Worm (Caenorhabditis elegans) whole organism, L1 larva: ENCODE data around the gene F27E5.8.

Experiments used
- C04F5.9 ChIP-seq: sonication (generic microtip); optimal IDR thresholded peaks from 2 replicates; lab custom pipeline; 2016; ENCODE audit warnings: missing genetic modification characterization, missing compliant biosample characterization
- C34B4.2 ChIP-seq: sonication (generic microtip); optimal IDR thresholded peaks from 2 replicates; lab custom pipeline; 2017; ENCODE audit warnings: mild to moderate bottlenecking, missing genetic modification characterization, missing compliant biosample characterization
- F16B12.6 ChIP-seq: fragments of 150-350 bp; optimal IDR thresholded peaks from 2 replicates; lab custom pipeline; 2014; ENCODE audit warnings: missing biosample characterization, missing genetic modification characterization
- aha-1 ChIP-seq: fragments of 150-350 bp; optimal IDR thresholded peaks from 2 replicates; lab custom pipeline; 2014; ENCODE audit warnings: missing biosample characterization, missing genetic modification characterization
- aly-2 ChIP-seq: fragments of 150-350 bp; optimal IDR thresholded peaks from 2 replicates; lab custom pipeline; 2014; ENCODE audit warnings: missing biosample characterization, missing genetic modification characterization
- blmp-1 ChIP-seq: fragments of 150-350 bp; optimal IDR thresholded peaks from 2 replicates; lab custom pipeline; 2014; ENCODE audit warnings: missing biosample characterization, missing genetic modification characterization
- ceh-8 ChIP-seq: fragments of 200-800 bp; sonication (Bioruptor generic); optimal IDR thresholded peaks from 2 replicates; lab custom pipeline; 2018; ENCODE audit warnings: mild to moderate bottlenecking, missing genetic modification characterization, moderate library complexity, missing compliant biosample characterization
- ces-1 ChIP-seq: fragments of 150-350 bp; optimal IDR thresholded peaks from 2 replicates; lab custom pipeline; 2014; ENCODE audit warnings: missing biosample characterization, missing genetic modification reagents, missing genetic modification characterization
- dsc-1 ChIP-seq: sonication (generic microtip); optimal IDR thresholded peaks from 2 replicates; lab custom pipeline; 2016; ENCODE audit warnings: mild to moderate bottlenecking, missing genetic modification characterization, missing compliant biosample characterization
- efl-1 ChIP-seq, 4 experiments: fragments of 150-350 bp; optimal IDR thresholded peaks in 3 of 4; peaks in 1 of 4; 1 replicate in 1 of 4; 2 replicates in 3 of 4; lab custom pipeline; 2014; ENCODE audit warnings: missing biosample characterization in 2 of 4, missing genetic modification characterization in 2 of 4, missing genetic modification reagents in 2 of 4
- efl-3 ChIP-seq: fragments of 200-800 bp; sonication (Bioruptor generic); optimal IDR thresholded peaks from 2 replicates; lab custom pipeline; 2018; ENCODE audit warnings: mild to moderate bottlenecking, missing genetic modification characterization, missing compliant biosample characterization
- egl-13 ChIP-seq: sonication (generic microtip); optimal IDR thresholded peaks from 2 replicates; lab custom pipeline; 2016; ENCODE audit warnings: missing genotype, missing genetic modification reagents, missing genetic modification characterization, missing compliant biosample characterization
- egl-27 ChIP-seq, 2 experiments: fragments of 150-350 bp in 1 of 2; sonication (generic microtip); optimal IDR thresholded peaks; 3 replicates each; lab custom pipeline; 2017 to 2018; ENCODE audit warnings: missing biosample characterization in 2 of 2, missing genetic modification characterization in 2 of 2, missing genetic modification reagents in 2 of 2
- elt-2 ChIP-seq: sonication (generic microtip); optimal IDR thresholded peaks from 2 replicates; lab custom pipeline; 2016; ENCODE audit warnings: missing genetic modification characterization, mild to moderate bottlenecking, inconsistent platforms, missing compliant biosample characterization, missing genetic modification reagents
- elt-3 ChIP-seq, 6 experiments: fragments of 150-350 bp in 1 of 6; sonication (generic microtip); optimal IDR thresholded peaks; 2 replicates each; lab custom pipeline; 2017 to 2018; ENCODE audit warnings: missing biosample characterization in 6 of 6, missing genetic modification characterization in 6 of 6, inconsistent platforms in 1 of 6
- ets-5 ChIP-seq: fragments of 200-800 bp; sonication (Bioruptor generic); IDR thresholded peaks from 2 replicates; pipeline ENCODE4 v1.3.6; 2022; ENCODE audit warnings: missing genetic modification characterization, missing compliant biosample characterization
- hlh-4 ChIP-seq: sonication (generic microtip); optimal IDR thresholded peaks from 2 replicates; lab custom pipeline; 2016; ENCODE audit warnings: mild to moderate bottlenecking, missing genetic modification characterization, missing compliant biosample characterization
- hpl-2 ChIP-seq: fragments of 150-350 bp; optimal IDR thresholded peaks from 2 replicates; lab custom pipeline; 2014; ENCODE audit warnings: missing biosample characterization, missing genetic modification reagents, missing genetic modification characterization
- isw-1 ChIP-seq: fragments of 200-800 bp; sonication (Bioruptor generic); IDR thresholded peaks from 2 replicates; pipeline ENCODE4 v1.3.6; 2022; ENCODE audit warnings: missing genetic modification characterization, missing compliant biosample characterization
- lin-13 ChIP-seq: fragments of 150-350 bp; optimal IDR thresholded peaks from 2 replicates; lab custom pipeline; 2014; ENCODE audit warnings: missing biosample characterization, missing genetic modification reagents, missing genetic modification characterization
- lin-14 ChIP-seq: fragments of 200-800 bp; sonication (Bioruptor generic); optimal IDR thresholded peaks from 2 replicates; lab custom pipeline; 2018; ENCODE audit warnings: mild to moderate bottlenecking, missing genetic modification characterization, moderate library complexity, missing compliant biosample characterization
- lin-35 ChIP-seq, 2 experiments: fragments of 150-350 bp; optimal IDR thresholded peaks; 2 replicates each; lab custom pipeline; 2014; ENCODE audit warnings: missing biosample characterization in 2 of 2, missing genetic modification characterization in 2 of 2, missing genetic modification reagents in 2 of 2
- lir-3 ChIP-seq: sonication (generic microtip); optimal IDR thresholded peaks from 2 replicates; lab custom pipeline; 2016; ENCODE audit warnings: mild to moderate bottlenecking, missing genetic modification characterization, moderate library complexity, missing compliant biosample characterization; ENCODE audit not compliant: poor library complexity
- lsy-2 ChIP-seq, 2 experiments: fragments of 150-350 bp; optimal IDR thresholded peaks; 2 replicates each; lab custom pipeline; 2014; ENCODE audit warnings: missing biosample characterization in 2 of 2, missing genetic modification characterization in 2 of 2
- mdl-1 ChIP-seq, 2 experiments: fragments of 150-350 bp; optimal IDR thresholded peaks; 2 replicates each; lab custom pipeline; 2014 to 2017; ENCODE audit warnings: missing biosample characterization in 2 of 2, missing genetic modification characterization in 2 of 2, inconsistent platforms in 1 of 2
- mep-1 ChIP-seq: fragments of 150-350 bp; optimal IDR thresholded peaks from 2 replicates; lab custom pipeline; 2014; ENCODE audit warnings: missing biosample characterization, missing genetic modification characterization
- nhr-11 ChIP-seq: fragments of 150-350 bp; optimal IDR thresholded peaks from 2 replicates; lab custom pipeline; 2014; ENCODE audit warnings: missing biosample characterization, missing genetic modification characterization
- nhr-20 ChIP-seq: sonication (generic microtip); optimal IDR thresholded peaks from 2 replicates; lab custom pipeline; 2016; ENCODE audit warnings: mild to moderate bottlenecking, missing genetic modification characterization, missing compliant biosample characterization
- nhr-84 ChIP-seq: sonication (generic microtip); optimal IDR thresholded peaks from 2 replicates; lab custom pipeline; 2017; ENCODE audit warnings: missing biosample characterization, missing genetic modification characterization
- nhr-85 ChIP-seq: sonication (generic microtip); peaks from one replicate; lab custom pipeline; 2016; ENCODE audit warnings: missing genetic modification characterization, inconsistent platforms, missing compliant biosample characterization
- pqm-1 ChIP-seq: sonication (generic microtip); optimal IDR thresholded peaks from 3 replicates; lab custom pipeline; 2017; ENCODE audit warnings: missing biosample characterization, missing genetic modification characterization
- rnt-1 ChIP-seq: sonication (generic microtip); optimal IDR thresholded peaks from 2 replicates; lab custom pipeline; 2016; ENCODE audit warnings: mild to moderate bottlenecking, missing genetic modification characterization, moderate library complexity, missing compliant biosample characterization
- snpc-4 ChIP-seq: fragments of 150-350 bp; optimal IDR thresholded peaks from 2 replicates; lab custom pipeline; 2014; ENCODE audit warnings: missing biosample characterization, missing genetic modification characterization
- swsn-7 ChIP-seq: sonication (generic microtip); optimal IDR thresholded peaks from 2 replicates; lab custom pipeline; 2016; ENCODE audit warnings: missing genetic modification characterization, missing compliant biosample characterization
- tbx-2 ChIP-seq: sonication (generic microtip); optimal IDR thresholded peaks from 2 replicates; lab custom pipeline; 2016; ENCODE audit warnings: missing genetic modification characterization, missing compliant biosample characterization
- tlp-1 ChIP-seq: fragments of 150-350 bp; optimal IDR thresholded peaks from 2 replicates; lab custom pipeline; 2014; ENCODE audit warnings: missing biosample characterization, missing genetic modification characterization
- unc-30 ChIP-seq: sonication (generic microtip); optimal IDR thresholded peaks from 2 replicates; lab custom pipeline; 2017; ENCODE audit warnings: missing biosample characterization, missing genetic modification characterization
- unc-86 ChIP-seq: sonication (generic microtip); optimal IDR thresholded peaks from 2 replicates; lab custom pipeline; 2016; ENCODE audit warnings: missing genetic modification characterization, missing compliant biosample characterization
- ztf-11 ChIP-seq, 2 experiments: sonication (generic microtip); optimal IDR thresholded peaks; 2 replicates each; lab custom pipeline; 2016 to 2017; ENCODE audit warnings: missing genetic modification characterization in 2 of 2, missing biosample characterization in 1 of 2, missing compliant biosample characterization in 1 of 2

Gene F27E5.8

ce11 chrII:10099072-10099471 is 28.2 kb downstream of the F27E5.8 start:
- TF ChIP-seq ets-5 (no peak), C34B4.2 (tag; lab: Kevin White, UChicago) (no peak), nhr-85 (tag; lab: Kevin White, UChicago) (no peak), isw-1 (GFP tag; lab: Robert Waterston, UW) (no peak), aly-2 (tag; lab: Kevin White, UChicago) (no peak), ceh-8 (GFP tag; lab: Kevin White, UChicago) (no peak), egl-27 (tag; optimal IDR thresholded peaks at IDR 0.05; lab: Kevin White, UChicago) (no peak), mep-1 (tag; lab: Kevin White, UChicago) (no peak), ztf-11 (tag; optimal IDR thresholded peaks at IDR 0.05; lab: Kevin White, UChicago) (no peak), lin-35 (GFP tag; optimal IDR thresholded peaks at IDR 0.05; lab: Kevin White, UChicago) (no peak), mdl-1 (tag; optimal IDR thresholded peaks at IDR 0.05; lab: Kevin White, UChicago) (no peak)

DNA sequence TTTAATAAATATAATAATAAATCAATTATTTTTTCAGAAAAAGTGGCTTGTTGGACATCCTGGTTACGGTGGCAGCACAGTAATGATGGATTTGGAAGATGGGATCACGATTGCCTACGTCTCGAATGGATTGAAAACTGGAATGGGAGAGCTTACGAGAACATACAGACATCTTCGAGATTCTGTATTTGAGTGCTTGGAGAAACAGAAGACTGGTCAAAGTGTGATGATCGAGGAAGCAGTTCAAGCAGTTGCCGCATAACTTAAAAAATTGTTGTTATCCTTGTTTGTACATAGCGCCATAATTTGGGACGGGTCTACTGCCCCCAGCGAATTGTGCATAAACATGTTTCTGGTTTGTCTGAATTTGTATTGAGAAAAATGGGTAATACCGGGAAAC is 28.9 kb downstream of the F27E5.8 start:
- TF ChIP-seq tlp-1: no peak
- TF ChIP-seq lin-35 (GFP tag; optimal IDR thresholded peaks at IDR 0.05; lab: Kevin White, UChicago): no peak
- TF ChIP-seq unc-30 (tag; lab: Kevin White, UChicago): no peak
- no peak for TF ChIP-seq tbx-2 (tag; lab: Kevin White, UChicago)
- no peak for TF ChIP-seq pqm-1 (tag; lab: Kevin White, UChicago)
- TF ChIP-seq snpc-4: no peak
- TF ChIP-seq efl-3 (GFP tag; lab: Kevin White, UChicago): no peak
- no peak for TF ChIP-seq ets-5
- no peak for TF ChIP-seq lin-13 (GFP tag; lab: Kevin White, UChicago)
- no peak for TF ChIP-seq hpl-2 (GFP tag; lab: Kevin White, UChicago)
- no peak for TF ChIP-seq lsy-2 (tag; optimal IDR thresholded peaks at IDR 0.05; lab: Kevin White, UChicago)
- TF ChIP-seq F16B12.6 (tag; lab: Kevin White, UChicago): no peak
- no peak for TF ChIP-seq dsc-1

- TF ChIP-seq elt-2 (tag; lab: Kevin White, UChicago) (peak; percentile 6), tlp-1 (peak; percentile 23), ces-1 (GFP tag; lab: Kevin White, UChicago) (no peak), swsn-7 (tag; lab: Kevin White, UChicago) (no peak)
Observed at ce11 chrII:10095224-10095623, 32.1 kb downstream of the F27E5.8 start.

ce11 chrII:10094190-10094923 is 32.9 kb downstream of the F27E5.8 start, which contains the start of gene lact-2:
Gene lact-2, plus strand, starts transcription at chrII:10094873.
- TF ChIP-seq elt-2 (tag; lab: Kevin White, UChicago): peak; percentile 57
- TF ChIP-seq lin-13 (GFP tag; lab: Kevin White, UChicago): no peak
- no peak for TF ChIP-seq efl-1 (optimal IDR thresholded peaks at IDR 0.05; lab: Kevin White, UChicago)
- TF ChIP-seq efl-1 (GFP tag; optimal IDR thresholded peaks at IDR 0.05 in 1 of 2; lab: Kevin White, UChicago): peak in 1 of 2 experiments; percentile 87
- no peak for TF ChIP-seq lir-3
- TF ChIP-seq aha-1 (tag; lab: Kevin White, UChicago): no peak
- peak; percentile 36 for TF ChIP-seq blmp-1 (tag; lab: Kevin White, UChicago)

- no peak for TF ChIP-seq efl-1 (optimal IDR thresholded peaks at IDR 0.05; lab: Kevin White, UChicago)
- TF ChIP-seq efl-1 (GFP tag; optimal IDR thresholded peaks at IDR 0.05 in 1 of 2; lab: Kevin White, UChicago): peak in 1 of 2 experiments; percentile 79
- TF ChIP-seq C34B4.2 (tag; lab: Kevin White, UChicago): no peak
Observed at ce11 chrII:10093120-10093519, 34.2 kb downstream of the F27E5.8 start.

- TF ChIP-seq ztf-11 (tag; optimal IDR thresholded peaks at IDR 0.05; lab: Kevin White, UChicago): no peak
- TF ChIP-seq unc-86 (tag; lab: Kevin White, UChicago): no peak
- TF ChIP-seq elt-3 (tag; optimal IDR thresholded peaks at IDR 0.05; lab: Kevin White, UChicago): no peak
- no peak for TF ChIP-seq nhr-20 (tag; lab: Kevin White, UChicago)
- no peak for TF ChIP-seq egl-13 (tag; lab: Kevin White, UChicago)
- TF ChIP-seq hlh-4: no peak
- no peak for TF ChIP-seq rnt-1 (tag; lab: Kevin White, UChicago)
- no peak for TF ChIP-seq blmp-1 (tag; lab: Kevin White, UChicago)
- TF ChIP-seq efl-1 (optimal IDR thresholded peaks at IDR 0.05; lab: Kevin White, UChicago): no peak
- TF ChIP-seq efl-1 (GFP tag; optimal IDR thresholded peaks at IDR 0.05 in 1 of 2; lab: Kevin White, UChicago): no peak
- TF ChIP-seq lsy-2 (tag; optimal IDR thresholded peaks at IDR 0.05; lab: Kevin White, UChicago): no peak
- TF ChIP-seq lin-13 (GFP tag; lab: Kevin White, UChicago): no peak
- TF ChIP-seq nhr-85 (tag; lab: Kevin White, UChicago): no peak
- TF ChIP-seq nhr-84: no peak
- TF ChIP-seq lin-14: no peak
- no peak for TF ChIP-seq nhr-11 (tag; lab: Kevin White, UChicago)
- no peak for TF ChIP-seq C04F5.9 (tag; lab: Kevin White, UChicago)
Observed at ce11 chrII:10084482-10084881, 42.8 kb downstream of the F27E5.8 start.
